Fruit fly (Drosophila melanogaster) whole organism, embryonic: ENCODE data around the gene CG7058.

ENCODE experiments used
- C15 ChIP-seq: fragments of 200-800 bp; sonication (Bioruptor generic); IDR thresholded peaks from 3 replicates; pipeline ENCODE4 v1.3.6; 2022; ENCODE audit warnings: missing biosample characterization, missing genetic modification characterization
- CG1024 ChIP-seq: fragments of 200-800 bp; sonication (Bioruptor generic); IDR thresholded peaks from 2 replicates; pipeline ENCODE4 v1.3.6; 2022; ENCODE audit warnings: missing biosample characterization, missing genetic modification characterization
- CG11398 ChIP-seq: fragments of 200-800 bp; sonication (Bioruptor generic); optimal IDR thresholded peaks from 2 replicates; lab custom pipeline; 2016; ENCODE audit warnings: missing biosample characterization, missing genetic modification characterization
- CG11723 ChIP-seq: fragments of 200-800 bp; sonication (Bioruptor generic); optimal IDR thresholded peaks from 2 replicates; lab custom pipeline; 2017; ENCODE audit warnings: missing biosample characterization, mild to moderate bottlenecking, missing genetic modification characterization
- CG12071 ChIP-seq: fragments of 200-800 bp; sonication (Bioruptor generic); optimal IDR thresholded peaks from 3 replicates; lab custom pipeline; 2018; ENCODE audit warnings: missing biosample characterization, mild to moderate bottlenecking, missing genetic modification characterization
- CG13894 ChIP-seq: fragments of 200-800 bp; sonication (Bioruptor generic); optimal IDR thresholded peaks from 3 replicates; lab custom pipeline; 2018; ENCODE audit warnings: missing biosample characterization, mild to moderate bottlenecking, missing genetic modification characterization, moderate library complexity
- CG15073 ChIP-seq: fragments of 200-800 bp; sonication (Bioruptor generic); optimal IDR thresholded peaks from 2 replicates; lab custom pipeline; 2016; ENCODE audit warnings: missing biosample characterization, missing genetic modification characterization
- CG16779 ChIP-seq: fragments of 200-800 bp; sonication (Bioruptor generic); IDR thresholded peaks from 2 replicates; pipeline ENCODE4 v1.3.6; 2022; ENCODE audit warnings: missing biosample characterization, missing genetic modification characterization
- CG17328 ChIP-seq: fragments of 200-800 bp; sonication (Bioruptor generic); IDR thresholded peaks from 2 replicates; pipeline ENCODE4 v1.3.6; 2022; ENCODE audit warnings: missing biosample characterization, missing genetic modification characterization
- CG17612 ChIP-seq: fragments of 200-800 bp; sonication (Bioruptor generic); IDR thresholded peaks from 2 replicates; pipeline ENCODE4 v1.3.6; 2022; ENCODE audit warnings: missing biosample characterization, missing genetic modification characterization
- CG1792 ChIP-seq: fragments of 200-800 bp; sonication (Bioruptor generic); optimal IDR thresholded peaks from 2 replicates; lab custom pipeline; 2016; ENCODE audit warnings: missing biosample characterization, missing genetic modification characterization
- CG18476 ChIP-seq: fragments of 200-800 bp; sonication (Bioruptor generic); optimal IDR thresholded peaks from 2 replicates; lab custom pipeline; 2016; ENCODE audit warnings: missing biosample characterization, mild to moderate bottlenecking, missing genetic modification characterization
- CG18619 ChIP-seq: fragments of 200-800 bp; sonication (Bioruptor generic); optimal IDR thresholded peaks from 3 replicates; lab custom pipeline; 2017; ENCODE audit warnings: missing biosample characterization, mild to moderate bottlenecking, missing genetic modification characterization
- CG3065 ChIP-seq: fragments of 200-800 bp; sonication (Bioruptor generic); optimal IDR thresholded peaks from 2 replicates; lab custom pipeline; 2016; ENCODE audit warnings: missing biosample characterization, missing genetic modification characterization
- CG3163 ChIP-seq: fragments of 200-800 bp; sonication (Bioruptor generic); optimal IDR thresholded peaks from 3 replicates; lab custom pipeline; 2016; ENCODE audit warnings: missing biosample characterization, missing genetic modification characterization
- CG4328 ChIP-seq: fragments of 200-800 bp; sonication (Bioruptor generic); optimal IDR thresholded peaks from 3 replicates; lab custom pipeline; 2017; ENCODE audit warnings: missing biosample characterization, missing genetic modification reagents, missing genetic modification characterization
- CG6175 ChIP-seq: fragments of 200-800 bp; sonication (Bioruptor generic); IDR thresholded peaks from 3 replicates; pipeline ENCODE4 v1.3.6; 2022; ENCODE audit warnings: missing biosample characterization, missing genetic modification characterization
- CG6689 ChIP-seq: fragments of 200-800 bp; sonication (Bioruptor generic); IDR thresholded peaks from 2 replicates; pipeline ENCODE4 v1.3.6; 2022; ENCODE audit warnings: missing biosample characterization, missing genetic modification characterization
- CG7745 ChIP-seq: fragments of 200-800 bp; sonication (Bioruptor generic); optimal IDR thresholded peaks from 2 replicates; lab custom pipeline; 2018; ENCODE audit warnings: missing biosample characterization, mild to moderate bottlenecking, missing genetic modification characterization, moderate library complexity
- CG8478 ChIP-seq: fragments of >200 bp; optimal IDR thresholded peaks from 2 replicates; lab custom pipeline; 2018
- CTCF ChIP-seq: fragments of 200-800 bp; sonication (Bioruptor generic); optimal IDR thresholded peaks from 2 replicates; lab custom pipeline; 2017; ENCODE audit warnings: missing biosample characterization, mild to moderate bottlenecking, missing genetic modification characterization, moderate library complexity
- Dip2 ChIP-seq: fragments of 200-800 bp; sonication (Bioruptor generic); IDR thresholded peaks from 2 replicates; pipeline ENCODE4 v1.3.6; 2022; ENCODE audit warnings: missing biosample characterization, missing genetic modification characterization
- Doc3 ChIP-seq: fragments of 200-800 bp; sonication (Bioruptor generic); IDR thresholded peaks from 3 replicates; pipeline ENCODE4 v1.3.6; 2022; ENCODE audit warnings: missing biosample characterization, missing genetic modification characterization; ENCODE audit not compliant: partially characterized antibody
- HLH4C ChIP-seq: fragments of 200-800 bp; sonication (Bioruptor generic); IDR thresholded peaks from 3 replicates; pipeline ENCODE4 v1.3.6; 2022; ENCODE audit warnings: missing biosample characterization, missing genetic modification characterization; ENCODE audit not compliant: partially characterized antibody
- HmgZ ChIP-seq: fragments of 200-800 bp; sonication (Bioruptor generic); optimal IDR thresholded peaks from 2 replicates; lab custom pipeline; 2018; ENCODE audit warnings: missing biosample characterization, mild to moderate bottlenecking, missing genetic modification characterization
- Kr ChIP-seq: fragments of 200-800 bp; sonication (Bioruptor generic); optimal IDR thresholded peaks from 2 replicates; lab custom pipeline; 2017; ENCODE audit warnings: missing biosample characterization, mild to moderate bottlenecking, missing genetic modification characterization
- MESR4 ChIP-seq: fragments of 200-800 bp; sonication (Bioruptor generic); optimal IDR thresholded peaks from 2 replicates; lab custom pipeline; 2018; ENCODE audit warnings: missing biosample characterization, mild to moderate bottlenecking, missing genetic modification characterization, moderate library complexity
- Side ChIP-seq: fragments of 200-800 bp; sonication (Bioruptor generic); optimal IDR thresholded peaks from 2 replicates; lab custom pipeline; 2016; ENCODE audit warnings: missing biosample characterization, missing genetic modification characterization
- Sin3A ChIP-seq: fragments of >200 bp; optimal IDR thresholded peaks from 2 replicates; lab custom pipeline; 2018
- Sox100B ChIP-seq: fragments of 200-800 bp; sonication (Bioruptor generic); optimal IDR thresholded peaks from 3 replicates; lab custom pipeline; 2018; ENCODE audit warnings: missing biosample characterization, mild to moderate bottlenecking, missing genetic modification characterization
- Stat92E ChIP-seq, 3 experiments: fragments of >200 bp in 2 of 3; fragments of 200-800 bp in 1 of 3; sonication (Bioruptor generic) in 1 of 3; optimal IDR thresholded peaks; 2 replicates each; lab custom pipeline; 2017 to 2019; ENCODE audit warnings: missing biosample characterization in 3 of 3, missing genetic modification characterization in 3 of 3, mild to moderate bottlenecking in 1 of 3, moderate library complexity in 1 of 3
- ab ChIP-seq: fragments of 200-800 bp; sonication (Bioruptor generic); optimal IDR thresholded peaks from 2 replicates; lab custom pipeline; 2016; ENCODE audit warnings: missing biosample characterization, missing genetic modification characterization
- ac ChIP-seq: fragments of 200-800 bp; sonication (Bioruptor generic); optimal IDR thresholded peaks from 3 replicates; lab custom pipeline; 2017; ENCODE audit warnings: missing biosample characterization, mild to moderate bottlenecking, missing genetic modification characterization
- al ChIP-seq: fragments of 200-800 bp; sonication (Bioruptor generic); IDR thresholded peaks from 2 replicates; pipeline ENCODE4 v1.3.6; 2022; ENCODE audit warnings: missing biosample characterization, missing genetic modification characterization
- bowl ChIP-seq: fragments of 200-800 bp; sonication (Bioruptor generic); IDR thresholded peaks from 2 replicates; pipeline ENCODE4 v1.3.6; 2022; ENCODE audit warnings: missing biosample characterization, missing genetic modification characterization
- chif ChIP-seq, 2 experiments: fragments of 200-800 bp; sonication (Bioruptor generic); optimal IDR thresholded peaks; 3 replicates each; lab custom pipeline; 2016; ENCODE audit warnings: missing biosample characterization in 2 of 2, missing genetic modification characterization in 2 of 2
- emc ChIP-seq: fragments of 200-800 bp; sonication (Bioruptor generic); optimal IDR thresholded peaks from 2 replicates; lab custom pipeline; 2016; ENCODE audit warnings: missing biosample characterization, missing genetic modification characterization
- gfzf ChIP-seq: fragments of 200-800 bp; sonication (Bioruptor generic); optimal IDR thresholded peaks from 2 replicates; lab custom pipeline; 2016; ENCODE audit warnings: missing biosample characterization, mild to moderate bottlenecking, missing genetic modification characterization, moderate library complexity
- gt ChIP-seq: fragments of 200-800 bp; sonication (Bioruptor generic); IDR thresholded peaks from 2 replicates; pipeline ENCODE4 v1.3.6; 2022; ENCODE audit warnings: missing biosample characterization, missing genetic modification characterization
- lov ChIP-seq, 2 experiments: fragments of 200-800 bp in 1 of 2; fragments of >200 bp in 1 of 2; sonication (Bioruptor generic) in 1 of 2; IDR thresholded peaks in 1 of 2; optimal IDR thresholded peaks in 1 of 2; 2 replicates in 1 of 2; 3 replicates in 1 of 2; pipeline versions ENCODE4 v1.3.6 to Lab custom; 2017 to 2022; ENCODE audit warnings: missing biosample characterization in 1 of 2, missing genetic modification characterization in 1 of 2
- luna ChIP-seq: fragments of 200-800 bp; sonication (Bioruptor generic); optimal IDR thresholded peaks from 2 replicates; lab custom pipeline; 2016; ENCODE audit warnings: missing biosample characterization, missing genetic modification characterization
- nau ChIP-seq: fragments of 200-800 bp; sonication (Bioruptor generic); optimal IDR thresholded peaks from 3 replicates; lab custom pipeline; 2017; ENCODE audit warnings: missing biosample characterization, mild to moderate bottlenecking, missing genetic modification characterization, missing genetic modification reagents
- odd ChIP-seq: fragments of 200-800 bp; sonication (Bioruptor generic); optimal IDR thresholded peaks from 2 replicates; lab custom pipeline; 2017; ENCODE audit warnings: missing biosample characterization, mild to moderate bottlenecking, missing genetic modification characterization
- org-1 ChIP-seq: fragments of 200-800 bp; sonication (Bioruptor generic); optimal IDR thresholded peaks from 2 replicates; lab custom pipeline; 2017; ENCODE audit warnings: missing biosample characterization, missing genetic modification characterization
- pum ChIP-seq: fragments of 200-800 bp; sonication (Bioruptor generic); optimal IDR thresholded peaks from 2 replicates; lab custom pipeline; 2016; ENCODE audit warnings: missing biosample characterization, missing genetic modification characterization
- row ChIP-seq: fragments of 200-800 bp; sonication (Bioruptor generic); IDR thresholded peaks from 3 replicates; pipeline ENCODE4 v1.3.6; 2022; ENCODE audit warnings: missing biosample characterization, missing genetic modification characterization
- sima ChIP-seq: fragments of 200-800 bp; sonication (Bioruptor generic); optimal IDR thresholded peaks from 2 replicates; lab custom pipeline; 2016; ENCODE audit warnings: missing biosample characterization, missing genetic modification characterization
- sqz ChIP-seq: fragments of 200-800 bp; sonication (Bioruptor generic); optimal IDR thresholded peaks from 3 replicates; lab custom pipeline; 2018; ENCODE audit warnings: missing biosample characterization, mild to moderate bottlenecking, missing genetic modification characterization
- tin ChIP-seq: fragments of 200-800 bp; sonication (Bioruptor generic); optimal IDR thresholded peaks from 3 replicates; lab custom pipeline; 2016; ENCODE audit warnings: missing biosample characterization, missing genetic modification characterization
- vnd ChIP-seq: fragments of 200-800 bp; sonication (Bioruptor generic); IDR thresholded peaks from 3 replicates; pipeline ENCODE4 v1.3.6; 2022; ENCODE audit warnings: missing biosample characterization, missing genetic modification characterization; ENCODE audit not compliant: partially characterized antibody
- wek ChIP-seq: fragments of 200-800 bp; sonication (Bioruptor generic); optimal IDR thresholded peaks from 3 replicates; lab custom pipeline; 2018; ENCODE audit warnings: missing biosample characterization, mild to moderate bottlenecking, missing genetic modification characterization, moderate library complexity

Gene CG7058

dm6 chrX:18775839-18776538, 30.5 kb upstream of the CG7058 start (continued):
- TF ChIP-seq luna (GFP tag; lab: Kevin White, UChicago) (no peak), ac (GFP tag; lab: Kevin White, UChicago) (peak; percentile 31), CTCF (no peak), CG1792 (GFP tag; lab: Kevin White, UChicago) (no peak), nau (no peak), wek (GFP tag; lab: Kevin White, UChicago) (no peak), CG12071 (GFP tag; lab: Kevin White, UChicago) (no peak), vnd (GFP tag; lab: Robert Waterston, UW) (no peak), HLH4C (GFP tag; lab: Robert Waterston, UW) (no peak), bowl (GFP tag; lab: Robert Waterston, UW) (no peak), CG3065 (no peak), HmgZ (tag; lab: Kevin White, UChicago) (peak; percentile 28), MESR4 (no peak), CG18619 (peak; percentile 56), tin (GFP tag; lab: Kevin White, UChicago) (peak; percentile 28), Side (GFP tag; lab: Kevin White, UChicago) (no peak), row (GFP tag; lab: Robert Waterston, UW) (peak; percentile 64), Dip2 (GFP tag; lab: Robert Waterston, UW) (no peak), CG3163 (no peak), sqz (no peak), CG6689 (peak; percentile 31), emc (GFP tag; lab: Kevin White, UChicago) (no peak), CG13894 (tag; lab: Kevin White, UChicago) (no peak), CG7745 (no peak), C15 (no peak), pum (GFP tag; lab: Kevin White, UChicago) (peak; percentile 21), odd (GFP tag; lab: Kevin White, UChicago) (peak; percentile 5), CG11723 (GFP tag; lab: Kevin White, UChicago) (peak; percentile 54), gfzf (GFP tag; lab: Kevin White, UChicago) (no peak), CG17612 (GFP tag; lab: Robert Waterston, UW) (no peak), Sin3A (lab: Kevin White, UChicago) (no peak), CG1024 (GFP tag; lab: Robert Waterston, UW) (no peak), CG4328 (GFP tag; lab: Kevin White, UChicago) (no peak), CG18476 (GFP tag; lab: Kevin White, UChicago) (peak; percentile 13), Sox100B (peak; percentile 79), ab (GFP tag; lab: Kevin White, UChicago) (no peak), CG16779 (GFP tag; lab: Robert Waterston, UW) (no peak), al (GFP tag; lab: Robert Waterston, UW) (no peak), lov (optimal IDR thresholded peaks at IDR 0.05; lab: Kevin White, UChicago) (no peak), lov (GFP tag; IDR thresholded peaks at IDR 0.05; lab: Robert Waterston, UW) (no peak), sima (GFP tag; lab: Kevin White, UChicago) (no peak), CG15073 (GFP tag; lab: Kevin White, UChicago) (no peak), chif (GFP tag; optimal IDR thresholded peaks at IDR 0.05; lab: Kevin White, UChicago) (peak in 1 of 2 experiments; percentile 55), Doc3 (GFP tag; lab: Robert Waterston, UW) (no peak), CG8478 (no peak), Kr (GFP tag; lab: Kevin White, UChicago) (no peak), CG17328 (GFP tag; lab: Robert Waterston, UW) (no peak), org-1 (GFP tag; lab: Kevin White, UChicago) (peak; percentile 48), CG6175 (GFP tag; lab: Robert Waterston, UW) (no peak), CG11398 (no peak), Stat92E (GFP tag; optimal IDR thresholded peaks at IDR 0.05; lab: Kevin White, UChicago) (peak in 1 of 3 experiments; percentile 55), gt (GFP tag; lab: Robert Waterston, UW) (no peak)
